Fruit fly (Drosophila melanogaster) whole organism, wandering third instar larva: ENCODE results near the gene CG32095.
A peak's percentile ranks its signal among the peaks of the same experiment; 100 is the strongest.

Experiments used
- CG32264 ChIP-seq: fragments of 200-800 bp; sonication (Bioruptor generic); optimal IDR thresholded peaks from 2 replicates; lab custom pipeline; 2016; ENCODE audit warnings: missing biosample characterization, missing genetic modification characterization
- CG9705 ChIP-seq: fragments of 200-800 bp; sonication (Bioruptor generic); optimal IDR thresholded peaks from 2 replicates; lab custom pipeline; 2018; ENCODE audit warnings: missing biosample characterization, mild to moderate bottlenecking, missing genetic modification characterization
- CrebA ChIP-seq: fragments of 200-800 bp; sonication (Bioruptor generic); optimal IDR thresholded peaks from 2 replicates; lab custom pipeline; 2016; ENCODE audit warnings: missing biosample characterization, mild to moderate bottlenecking, missing genetic modification characterization, borderline replicate concordance
- Dfd ChIP-seq: fragments of >200 bp; optimal IDR thresholded peaks from 2 replicates; lab custom pipeline; 2017; ENCODE audit warnings: missing biosample characterization, missing genetic modification characterization
- Dif ChIP-seq: fragments of 200-275, 200-300 bp; sonication (Bioruptor generic); optimal IDR thresholded peaks from 2 replicates; lab custom pipeline; 2018; ENCODE audit warnings: missing biosample characterization, missing genetic modification characterization; ENCODE audit not compliant: partially characterized antibody
- GATAd ChIP-seq: sonication (Bioruptor generic); optimal IDR thresholded peaks from 2 replicates; lab custom pipeline; 2016; ENCODE audit warnings: missing biosample characterization, missing genetic modification characterization
- HLH106 ChIP-seq: fragments of 200-800 bp; optimal IDR thresholded peaks from 3 replicates; lab custom pipeline; 2019; ENCODE audit warnings: missing biosample characterization, mild to moderate bottlenecking, missing genetic modification characterization, moderate library complexity
- Hnf4 ChIP-seq: fragments of 200-800 bp; sonication (Bioruptor generic); optimal IDR thresholded peaks from 2 replicates; lab custom pipeline; 2016; ENCODE audit warnings: missing biosample characterization, mild to moderate bottlenecking, missing genetic modification characterization
- Hr78 ChIP-seq: fragments of >200 bp; optimal IDR thresholded peaks from 2 replicates; lab custom pipeline; 2017; ENCODE audit warnings: missing biosample characterization, missing genetic modification characterization
- Hr83 ChIP-seq: fragments of 200-300 bp; sonication (Bioruptor generic); optimal IDR thresholded peaks from 2 replicates; lab custom pipeline; 2016; ENCODE audit warnings: missing biosample characterization, mild to moderate bottlenecking, missing genetic modification characterization, moderate library complexity; ENCODE audit not compliant: poor library complexity, severe bottlenecking
- Jra ChIP-seq: sonication (Bioruptor generic); optimal IDR thresholded peaks from 2 replicates; lab custom pipeline; 2016; ENCODE audit warnings: missing biosample characterization, missing genetic modification characterization
- Mio ChIP-seq: sonication (Bioruptor generic); optimal IDR thresholded peaks from 2 replicates; lab custom pipeline; 2016; ENCODE audit warnings: missing biosample characterization, missing genetic modification characterization
- Myc ChIP-seq: fragments of >200 bp; optimal IDR thresholded peaks from 2 replicates; lab custom pipeline; 2017
- N ChIP-seq: fragments of >200 bp; optimal IDR thresholded peaks from 2 replicates; lab custom pipeline; 2018; ENCODE audit warnings: missing biosample characterization, missing external identifiers, missing genetic modification characterization
- OdsH ChIP-seq: fragments of 200-800 bp; sonication (Bioruptor generic); optimal IDR thresholded peaks from 2 replicates; lab custom pipeline; 2016; ENCODE audit warnings: missing biosample characterization, mild to moderate bottlenecking, missing genetic modification characterization
- Rel ChIP-seq, 2 experiments: fragments of 200-800 bp; sonication (Bioruptor generic) in 1 of 2; optimal IDR thresholded peaks; 2 replicates in 1 of 2; 3 replicates in 1 of 2; lab custom pipeline; 2016 to 2019; ENCODE audit warnings: mild to moderate bottlenecking in 2 of 2, missing biosample characterization in 2 of 2, missing genetic modification characterization in 2 of 2, moderate library complexity in 1 of 2
- Sp1 ChIP-seq: fragments of 200-800 bp; sonication (Bioruptor generic); optimal IDR thresholded peaks from 3 replicates; lab custom pipeline; 2019; ENCODE audit warnings: missing biosample characterization, mild to moderate bottlenecking, missing genetic modification characterization, moderate library complexity
- Vsx2 ChIP-seq: fragments of 200-300, 225-300 bp; sonication (Bioruptor generic); optimal IDR thresholded peaks from 2 replicates; lab custom pipeline; 2018; ENCODE audit warnings: missing biosample characterization, missing genetic modification characterization; ENCODE audit not compliant: partially characterized antibody
- brk ChIP-seq: fragments of 200-800 bp; sonication (Bioruptor generic); optimal IDR thresholded peaks from 2 replicates; lab custom pipeline; 2016; ENCODE audit warnings: missing biosample characterization, mild to moderate bottlenecking, missing genetic modification characterization
- dmrt93B ChIP-seq: fragments of 200-800 bp; sonication (Bioruptor generic); optimal IDR thresholded peaks from 2 replicates; lab custom pipeline; 2018; ENCODE audit warnings: missing biosample characterization, mild to moderate bottlenecking, missing genetic modification characterization
- dsf ChIP-seq: sonication (Bioruptor generic); optimal IDR thresholded peaks from 2 replicates; lab custom pipeline; 2016; ENCODE audit warnings: missing biosample characterization, missing genetic modification characterization, borderline replicate concordance
- ey ChIP-seq: fragments of 200-800 bp; sonication (Bioruptor generic); optimal IDR thresholded peaks from 2 replicates; lab custom pipeline; 2016; ENCODE audit warnings: missing biosample characterization, missing genetic modification characterization
- foxo ChIP-seq, 2 experiments: fragments of 200-800 bp; sonication (Bioruptor generic); optimal IDR thresholded peaks; 2 replicates in 1 of 2; 3 replicates in 1 of 2; lab custom pipeline; 2016 to 2017; ENCODE audit warnings: missing biosample characterization in 2 of 2, missing genetic modification characterization in 2 of 2
- fru ChIP-seq: fragments of 200-800 bp; sonication (Bioruptor generic); optimal IDR thresholded peaks from 3 replicates; lab custom pipeline; 2016; ENCODE audit warnings: missing biosample characterization, mild to moderate bottlenecking, missing genetic modification characterization
- h ChIP-seq: fragments of 200-800 bp; sonication (Bioruptor generic); optimal IDR thresholded peaks from 3 replicates; lab custom pipeline; 2016; ENCODE audit warnings: missing biosample characterization, mild to moderate bottlenecking, missing genetic modification characterization
- jim ChIP-seq: fragments of 175-275, 200-325 bp; sonication (Bioruptor generic); optimal IDR thresholded peaks from 2 replicates; lab custom pipeline; 2016; ENCODE audit warnings: missing biosample characterization, mild to moderate bottlenecking, missing genetic modification characterization
- lola ChIP-seq: fragments of >200 bp; optimal IDR thresholded peaks from 2 replicates; lab custom pipeline; 2017; ENCODE audit warnings: missing biosample characterization, missing genetic modification characterization
- pan ChIP-seq: fragments of >200 bp; optimal IDR thresholded peaks from 2 replicates; lab custom pipeline; 2017
- psq ChIP-seq: fragments of 200-800 bp; sonication (Bioruptor generic); optimal IDR thresholded peaks from 3 replicates; lab custom pipeline; 2017; ENCODE audit warnings: missing biosample characterization, mild to moderate bottlenecking, missing genetic modification characterization, moderate library complexity
- rgr ChIP-seq: fragments of 200-800 bp; sonication (Bioruptor generic); optimal IDR thresholded peaks from 3 replicates; lab custom pipeline; 2016; ENCODE audit warnings: missing biosample characterization, mild to moderate bottlenecking, missing genetic modification characterization
- sage ChIP-seq: fragments of 200-800 bp; sonication (Bioruptor generic); optimal IDR thresholded peaks from 2 replicates; lab custom pipeline; 2016; ENCODE audit warnings: missing biosample characterization, mild to moderate bottlenecking, missing genetic modification characterization
- sv ChIP-seq: fragments of 200-800 bp; sonication (Bioruptor generic); optimal IDR thresholded peaks from 3 replicates; lab custom pipeline; 2016; ENCODE audit warnings: missing biosample characterization, missing genetic modification characterization
- tai ChIP-seq: sonication (Bioruptor generic); optimal IDR thresholded peaks from 2 replicates; lab custom pipeline; 2016; ENCODE audit warnings: missing biosample characterization, missing genetic modification characterization
- usp ChIP-seq: fragments of >200 bp; optimal IDR thresholded peaks from 2 replicates; lab custom pipeline; 2017; ENCODE audit warnings: missing biosample characterization, missing genetic modification characterization

The CG32095 gene

DNA sequence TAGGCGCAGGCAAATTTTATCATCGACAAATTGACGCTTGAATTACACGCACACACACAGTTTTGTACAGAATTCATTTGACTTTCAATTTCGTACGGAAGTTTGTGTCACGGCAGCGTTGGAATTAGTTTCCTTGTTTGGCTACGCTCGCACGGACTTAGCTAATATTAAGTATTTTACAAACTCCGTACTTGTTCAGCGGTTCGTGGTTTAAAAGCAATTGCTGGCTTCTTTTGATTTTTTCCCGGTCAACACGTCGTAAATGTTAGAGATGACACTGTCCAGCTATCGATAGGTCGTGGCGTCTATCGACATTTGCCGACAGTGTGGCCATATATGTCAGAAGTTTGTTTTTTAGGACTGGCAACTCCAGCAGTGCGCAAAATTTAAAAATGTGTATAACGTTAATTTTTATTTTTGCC lies 7.8 kb upstream of the CG32095 start, which contains the start of gene CycA (continued):
- TF ChIP-seq usp (GFP tag; lab: Kevin White, UChicago) (no peak), Sp1 (GFP tag; lab: Kevin White, UChicago) (no peak), N (GFP tag; lab: Kevin White, UChicago) (no peak), CG32264 (GFP tag; lab: Kevin White, UChicago) (no peak), tai (GFP tag; lab: Kevin White, UChicago) (no peak), foxo (GFP tag; optimal IDR thresholded peaks at IDR 0.05; lab: Kevin White, UChicago) (peak in 1 of 2 experiments; percentile 11), sv (no peak), GATAd (no peak)

DNA sequence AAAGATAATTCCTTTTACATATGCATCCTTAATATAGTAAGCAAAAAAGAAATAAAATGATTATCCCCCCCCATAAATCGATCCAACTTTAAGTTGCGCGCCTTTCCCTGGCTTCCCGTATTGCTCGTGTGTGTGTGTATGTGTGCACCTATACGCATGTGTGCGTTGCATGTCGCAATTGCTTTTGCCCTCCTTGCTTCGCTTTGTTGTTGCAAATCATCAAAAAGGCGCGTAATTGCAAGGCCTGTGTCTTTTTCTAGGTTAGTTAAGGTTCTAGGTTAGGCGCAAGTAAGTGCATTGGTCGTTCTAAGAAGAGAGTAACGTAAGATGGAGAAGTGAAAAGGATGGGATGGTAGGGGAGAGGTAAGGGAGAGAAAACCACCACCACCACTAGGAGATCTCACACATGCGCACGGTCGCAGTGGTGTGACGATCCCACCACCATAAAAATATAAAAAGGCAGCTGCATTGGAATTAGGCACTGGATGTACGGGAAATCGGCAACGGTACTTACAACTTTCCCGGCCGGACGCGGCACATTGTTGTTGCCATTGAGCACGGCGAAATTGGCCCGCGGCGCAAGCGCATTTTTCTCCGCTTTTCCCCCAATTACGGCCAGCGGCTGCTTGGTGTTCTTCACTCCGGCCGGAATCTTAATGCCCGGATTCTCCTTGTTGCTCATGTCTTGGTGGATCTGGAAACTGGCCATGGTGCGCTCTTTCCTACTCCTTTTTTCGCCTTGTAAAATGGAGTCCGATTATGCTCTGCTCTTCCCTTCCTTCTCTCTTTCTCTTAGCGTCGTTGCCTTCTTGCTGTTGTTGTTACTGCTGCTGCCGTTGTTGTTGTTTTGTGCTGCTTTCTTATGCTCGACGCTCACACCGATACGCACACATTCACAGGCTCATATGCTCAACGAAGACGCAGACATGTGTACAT lies 7.1 kb upstream of the CG32095 start:
- TF ChIP-seq CG9705 (GFP tag; lab: Kevin White, UChicago) (no peak), dmrt93B (GFP tag; lab: Kevin White, UChicago) (no peak), GATAd (no peak), Hnf4 (GFP tag; lab: Kevin White, UChicago) (no peak), OdsH (GFP tag; lab: Kevin White, UChicago) (no peak)

DNA sequence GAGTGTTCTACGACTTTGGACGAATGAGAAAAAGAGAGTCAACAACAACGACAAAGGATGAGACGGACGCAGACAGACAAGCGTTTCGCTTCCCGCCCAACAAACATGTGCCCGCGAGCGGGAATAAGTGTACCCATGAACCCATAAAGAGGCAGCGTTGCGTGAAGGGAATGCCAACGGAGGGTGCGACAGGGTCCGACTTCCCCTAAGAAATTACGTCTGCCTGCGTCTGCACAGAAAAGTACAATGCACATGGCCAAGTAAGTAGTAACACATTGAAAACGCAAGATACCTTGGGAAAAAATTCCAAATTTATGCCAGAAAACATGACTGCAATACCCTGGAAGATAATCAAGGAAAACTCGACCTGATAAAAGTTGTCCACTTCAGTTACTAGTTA lies 5.7 kb upstream of the CG32095 start:
- TF ChIP-seq CrebA (no peak), Hr83 (GFP tag; lab: Kevin White, UChicago) (no peak), psq (no peak), Hnf4 (GFP tag; lab: Kevin White, UChicago) (no peak), N (GFP tag; lab: Kevin White, UChicago) (no peak), HLH106 (tag; lab: Kevin White, UChicago) (no peak), foxo (GFP tag; optimal IDR thresholded peaks at IDR 0.05; lab: Kevin White, UChicago) (no peak)

DNA sequence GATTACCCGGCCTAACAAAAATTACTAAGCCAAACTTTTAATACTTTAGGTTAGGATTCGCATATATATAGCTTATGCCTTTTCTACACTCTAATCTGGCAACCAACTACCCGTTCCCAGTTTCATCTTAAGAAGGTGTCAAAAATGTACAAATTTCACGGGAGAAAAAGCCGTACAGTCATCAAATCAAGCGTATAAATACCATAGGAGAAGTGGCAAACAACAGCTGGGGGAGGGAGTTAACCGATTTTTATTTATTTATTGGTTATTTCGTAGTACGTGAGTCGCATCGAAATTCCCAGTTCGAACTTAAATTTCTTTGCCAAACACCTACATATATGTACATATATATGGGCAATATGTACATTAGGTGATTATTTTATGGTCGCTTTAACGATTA lies 3.2 kb upstream of the CG32095 start, which contains the start of gene CG7264:
CG7264 (plus strand) TSS at position 301 of the 400 bp plus-strand sequence.
- no peak for TF ChIP-seq Mio (GFP tag; lab: Kevin White, UChicago)
- no peak for TF ChIP-seq psq
- TF ChIP-seq Rel (GFP tag; optimal IDR thresholded peaks at IDR 0.05; lab: Kevin White, UChicago), result no peak
- no peak for TF ChIP-seq Rel (tag; optimal IDR thresholded peaks at IDR 0.05; lab: Kevin White, UChicago)
- TF ChIP-seq sage, result no peak
- TF ChIP-seq dmrt93B (GFP tag; lab: Kevin White, UChicago), result no peak

DNA sequence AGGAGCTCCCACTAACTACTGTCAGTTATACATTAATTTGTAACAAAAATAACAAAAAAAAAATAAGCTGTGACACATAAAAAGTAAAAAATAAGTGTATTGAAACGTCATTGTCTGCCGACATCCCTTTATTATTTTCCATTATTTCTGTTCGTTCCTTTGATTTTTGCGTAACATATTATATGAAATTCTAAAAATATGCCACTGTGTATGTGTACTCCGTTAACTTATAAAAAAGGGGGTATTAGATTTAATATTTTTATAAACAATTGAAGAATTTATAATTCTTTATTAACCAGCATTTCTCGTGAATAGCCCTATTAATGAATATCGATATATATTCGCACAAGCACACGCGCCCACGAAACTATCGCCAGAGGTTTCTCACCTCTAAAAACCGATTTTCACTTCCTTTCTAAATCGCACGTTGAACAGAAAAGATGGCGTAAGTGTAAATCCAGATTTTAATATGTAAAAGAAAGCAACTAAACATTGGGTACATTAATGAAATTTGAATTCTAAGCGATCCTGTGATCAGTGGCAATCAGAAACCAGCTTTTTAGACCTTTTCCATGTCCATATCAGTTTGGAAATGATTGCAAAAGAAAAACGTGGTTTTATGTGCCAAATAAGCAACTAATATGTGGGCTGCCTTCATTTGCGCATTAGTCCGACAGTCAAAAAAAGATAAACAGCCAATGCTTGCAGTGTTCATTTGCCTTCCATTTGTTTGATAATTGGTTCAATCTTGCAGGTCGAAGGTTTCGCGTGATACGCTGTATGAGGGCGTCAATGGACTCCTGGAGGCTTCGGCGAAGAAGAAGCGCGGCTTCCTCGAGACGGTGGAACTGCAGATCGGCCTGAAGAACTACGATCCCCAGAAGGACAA lies 2.8 kb downstream of the CG32095 start, which contains the start of gene RpL10Ab:
RpL10Ab (plus strand) TSS at position 406 of the 889 bp plus-strand sequence.
- TF ChIP-seq foxo (GFP tag; optimal IDR thresholded peaks at IDR 0.05; lab: Kevin White, UChicago) (peak in 1 of 2 experiments; percentile 70), CG32264 (GFP tag; lab: Kevin White, UChicago) (no peak), rgr (GFP tag; lab: Kevin White, UChicago) (peak; percentile 73), Vsx2 (GFP tag; lab: Kevin White, UChicago) (no peak), dsf (GFP tag; lab: Kevin White, UChicago) (peak; percentile 18), CG9705 (GFP tag; lab: Kevin White, UChicago) (peak; percentile 53), sv (peak; percentile 5), fru (GFP tag; lab: Kevin White, UChicago) (no peak), OdsH (GFP tag; lab: Kevin White, UChicago) (peak; percentile 5), N (GFP tag; lab: Kevin White, UChicago) (no peak), brk (no peak), Mio (GFP tag; lab: Kevin White, UChicago) (no peak), Rel (GFP tag; optimal IDR thresholded peaks at IDR 0.05; lab: Kevin White, UChicago) (no peak), Rel (tag; optimal IDR thresholded peaks at IDR 0.05; lab: Kevin White, UChicago) (peak; percentile 16), dmrt93B (GFP tag; lab: Kevin White, UChicago) (peak; percentile 62), Dif (no peak), pan (lab: Kevin White, UChicago) (no peak), ey (no peak), jim (GFP tag; lab: Kevin White, UChicago) (no peak), tai (GFP tag; lab: Kevin White, UChicago) (no peak), Hr78 (GFP tag; lab: Kevin White, UChicago) (no peak), GATAd (no peak), Sp1 (GFP tag; lab: Kevin White, UChicago) (peak; percentile 60), Dfd (GFP tag; lab: Kevin White, UChicago) (no peak), h (GFP tag; lab: Kevin White, UChicago) (peak; percentile 67), usp (GFP tag; lab: Kevin White, UChicago) (no peak), HLH106 (tag; lab: Kevin White, UChicago) (peak; percentile 47), psq (peak; percentile 45), Hnf4 (GFP tag; lab: Kevin White, UChicago) (peak; percentile 71), sage (peak; percentile 24), Jra (peak; percentile 45), Myc (lab: Kevin White, UChicago) (peak; percentile 65), lola (GFP tag; lab: Kevin White, UChicago) (no peak)
